Fruit fly (Drosophila melanogaster) whole organism, embryonic: ENCODE results near the gene Papss.

ENCODE experiments used
- Awh ChIP-seq: fragments of 200-800 bp; sonication (Bioruptor generic); IDR thresholded peaks from 2 replicates; pipeline ENCODE4, ENCODE4 v1.3.6; 2022; ENCODE audit warnings: missing biosample characterization, missing genetic modification characterization
- Bgb ChIP-seq: fragments of 200-800 bp; sonication (Bioruptor generic); IDR thresholded peaks from 2 replicates; pipeline ENCODE4 v1.3.6; 2022; ENCODE audit warnings: missing biosample characterization, missing genetic modification characterization; ENCODE audit not compliant: partially characterized antibody
- CG11247 ChIP-seq: fragments of 200-800 bp; sonication (Bioruptor generic); IDR thresholded peaks from 2 replicates; pipeline ENCODE4 v1.3.6; 2022; ENCODE audit warnings: missing biosample characterization, missing genetic modification characterization
- CG11398 ChIP-seq: fragments of 200-800 bp; sonication (Bioruptor generic); optimal IDR thresholded peaks from 2 replicates; lab custom pipeline; 2016; ENCODE audit warnings: missing biosample characterization, missing genetic modification characterization
- CG12236 ChIP-seq: fragments of 200-800 bp; sonication (Bioruptor generic); optimal IDR thresholded peaks from 2 replicates; lab custom pipeline; 2016; ENCODE audit warnings: missing biosample characterization, missing genetic modification characterization
- CG12659 ChIP-seq: fragments of 200-800 bp; sonication (Bioruptor generic); optimal IDR thresholded peaks from 3 replicates; lab custom pipeline; 2017; ENCODE audit warnings: mild to moderate bottlenecking, missing biosample characterization, missing genetic modification reagents, missing genetic modification characterization
- CG12769 ChIP-seq: fragments of 200-800 bp; sonication (Bioruptor generic); optimal IDR thresholded peaks from 2 replicates; lab custom pipeline; 2019; ENCODE audit warnings: missing biosample characterization, mild to moderate bottlenecking, missing genetic modification characterization, moderate library complexity
- CG15601 ChIP-seq: fragments of 200-800 bp; sonication (Bioruptor generic); optimal IDR thresholded peaks from 3 replicates; lab custom pipeline; 2019; ENCODE audit warnings: missing biosample characterization, mild to moderate bottlenecking, missing genetic modification characterization, moderate library complexity
- CG16779 ChIP-seq: fragments of 200-800 bp; sonication (Bioruptor generic); IDR thresholded peaks from 2 replicates; pipeline ENCODE4 v1.3.6; 2022; ENCODE audit warnings: missing biosample characterization, missing genetic modification characterization
- CG18764 ChIP-seq: fragments of 200-800 bp; sonication (Bioruptor generic); optimal IDR thresholded peaks from 3 replicates; lab custom pipeline; 2016; ENCODE audit warnings: missing biosample characterization, missing genetic modification characterization
- CG3838 ChIP-seq: fragments of 200-800 bp; sonication (Bioruptor generic); optimal IDR thresholded peaks from 3 replicates; lab custom pipeline; 2016; ENCODE audit warnings: missing biosample characterization, missing genetic modification characterization
- CG4282 ChIP-seq: fragments of 200-800 bp; sonication (Bioruptor generic); optimal IDR thresholded peaks from 2 replicates; lab custom pipeline; 2016; ENCODE audit warnings: missing biosample characterization, missing genetic modification characterization
- CG4424 ChIP-seq: fragments of 200-800 bp; sonication (Bioruptor generic); optimal IDR thresholded peaks from 3 replicates; lab custom pipeline; 2016; ENCODE audit warnings: missing biosample characterization, missing genetic modification characterization
- CG5245 ChIP-seq: fragments of 200-800 bp; sonication (Bioruptor generic); optimal IDR thresholded peaks from 3 replicates; lab custom pipeline; 2016; ENCODE audit warnings: missing biosample characterization, missing genetic modification characterization
- CG6272 ChIP-seq: fragments of 200-800 bp; sonication (Bioruptor generic); IDR thresholded peaks from 2 replicates; pipeline ENCODE4 v1.3.6; 2022; ENCODE audit warnings: missing biosample characterization, missing genetic modification characterization
- CG6683 ChIP-seq: fragments of 200-800 bp; sonication (Bioruptor generic); optimal IDR thresholded peaks from 2 replicates; lab custom pipeline; 2017; ENCODE audit warnings: missing biosample characterization, mild to moderate bottlenecking, missing genetic modification characterization, missing genetic modification reagents
- CG7839 ChIP-seq: fragments of 200-800 bp; sonication (Bioruptor generic); optimal IDR thresholded peaks from 3 replicates; lab custom pipeline; 2018; ENCODE audit warnings: missing biosample characterization, mild to moderate bottlenecking, missing genetic modification characterization, moderate library complexity
- CG7928 ChIP-seq: fragments of 200-800 bp; sonication (Bioruptor generic); optimal IDR thresholded peaks from 2 replicates; lab custom pipeline; 2017; ENCODE audit warnings: missing biosample characterization, mild to moderate bottlenecking, missing genetic modification characterization
- CG8388 ChIP-seq: fragments of 200-800 bp; sonication (Bioruptor generic); optimal IDR thresholded peaks from 2 replicates; lab custom pipeline; 2019; ENCODE audit warnings: missing biosample characterization, mild to moderate bottlenecking, missing genetic modification characterization, moderate library complexity
- CG8924 ChIP-seq: fragments of 200-800 bp; optimal IDR thresholded peaks from 3 replicates; lab custom pipeline; 2019; ENCODE audit warnings: missing biosample characterization, mild to moderate bottlenecking, missing genetic modification characterization, moderate library complexity
- CTCF ChIP-seq: fragments of 200-800 bp; sonication (Bioruptor generic); optimal IDR thresholded peaks from 2 replicates; lab custom pipeline; 2017; ENCODE audit warnings: missing biosample characterization, mild to moderate bottlenecking, missing genetic modification characterization, moderate library complexity
- Dbx ChIP-seq: fragments of 200-800 bp; sonication (Bioruptor generic); IDR thresholded peaks from 3 replicates; pipeline ENCODE4 v1.3.6; 2022; ENCODE audit warnings: missing biosample characterization, missing genetic modification characterization
- Dp ChIP-seq: fragments of 200-800 bp; sonication (Bioruptor generic); optimal IDR thresholded peaks from 2 replicates; lab custom pipeline; 2018; ENCODE audit warnings: missing biosample characterization, mild to moderate bottlenecking, missing genetic modification characterization, moderate library complexity
- Fer2 ChIP-seq: fragments of 200-800 bp; sonication (Bioruptor generic); optimal IDR thresholded peaks from 2 replicates; lab custom pipeline; 2018; ENCODE audit warnings: missing biosample characterization, mild to moderate bottlenecking, missing genetic modification characterization, moderate library complexity
- Hsf ChIP-seq: fragments of 200-800 bp; sonication (Bioruptor generic); optimal IDR thresholded peaks from 3 replicates; lab custom pipeline; 2016; ENCODE audit warnings: missing biosample characterization, missing genetic modification characterization
- Max ChIP-seq: fragments of 200-800 bp; sonication (Bioruptor generic); optimal IDR thresholded peaks from 2 replicates; lab custom pipeline; 2016; ENCODE audit warnings: missing biosample characterization, mild to moderate bottlenecking, missing genetic modification characterization
- Mrtf ChIP-seq: fragments of 200-800 bp; sonication (Bioruptor generic); IDR thresholded peaks from 3 replicates; pipeline ENCODE4 v1.3.6; 2022; ENCODE audit warnings: missing biosample characterization, missing genetic modification characterization
- Myb ChIP-seq: fragments of 200-800 bp; sonication (Bioruptor generic); optimal IDR thresholded peaks from 2 replicates; lab custom pipeline; 2016; ENCODE audit warnings: missing biosample characterization, missing genetic modification characterization
- Six4 ChIP-seq: fragments of 200-800 bp; sonication (Bioruptor generic); optimal IDR thresholded peaks from 2 replicates; lab custom pipeline; 2016; ENCODE audit warnings: missing biosample characterization, missing genetic modification characterization
- Sox102F ChIP-seq: fragments of 200-800 bp; sonication (Bioruptor generic); optimal IDR thresholded peaks from 2 replicates; lab custom pipeline; 2018; ENCODE audit warnings: missing biosample characterization, mild to moderate bottlenecking, missing genetic modification characterization, moderate library complexity
- Ssrp ChIP-seq: fragments of 200-800 bp; sonication (Bioruptor generic); optimal IDR thresholded peaks from 2 replicates; lab custom pipeline; 2018; ENCODE audit warnings: missing biosample characterization, mild to moderate bottlenecking, missing genetic modification characterization, moderate library complexity
- ash1 ChIP-seq: fragments of 200-800 bp; sonication (Bioruptor generic); optimal IDR thresholded peaks from 2 replicates; lab custom pipeline; 2018; ENCODE audit warnings: missing biosample characterization, mild to moderate bottlenecking, missing genetic modification characterization
- btn ChIP-seq: fragments of 200-800 bp; sonication (Bioruptor generic); optimal IDR thresholded peaks from 2 replicates; lab custom pipeline; 2016; ENCODE audit warnings: missing biosample characterization, missing genetic modification characterization
- cad ChIP-seq: fragments of >200 bp; optimal IDR thresholded peaks from 2 replicates; lab custom pipeline; 2017; ENCODE audit warnings: missing biosample characterization, missing genetic modification characterization
- crc ChIP-seq: fragments of 200-800 bp; sonication (Bioruptor generic); optimal IDR thresholded peaks from 2 replicates; lab custom pipeline; 2016; ENCODE audit warnings: missing biosample characterization, missing genetic modification characterization
- dati ChIP-seq: fragments of 200-800 bp; sonication (Bioruptor generic); IDR thresholded peaks from 2 replicates; pipeline ENCODE4 v1.3.6; 2022; ENCODE audit warnings: missing biosample characterization, missing genetic modification characterization
- ems ChIP-seq: fragments of 200-800 bp; sonication (Bioruptor generic); optimal IDR thresholded peaks from 3 replicates; lab custom pipeline; 2016; ENCODE audit warnings: missing biosample characterization, missing genetic modification characterization
- gro ChIP-seq: fragments of 200-800 bp; sonication (Bioruptor generic); optimal IDR thresholded peaks from 2 replicates; lab custom pipeline; 2016; ENCODE audit warnings: missing biosample characterization, missing genetic modification characterization
- hth ChIP-seq: fragments of >200 bp; optimal IDR thresholded peaks from 2 replicates; lab custom pipeline; 2017; ENCODE audit warnings: inconsistent platforms
- ind ChIP-seq: fragments of 200-800 bp; sonication (Bioruptor generic); optimal IDR thresholded peaks from 3 replicates; lab custom pipeline; 2016; ENCODE audit warnings: missing biosample characterization, missing genetic modification characterization
- luna ChIP-seq: fragments of 200-800 bp; sonication (Bioruptor generic); optimal IDR thresholded peaks from 2 replicates; lab custom pipeline; 2016; ENCODE audit warnings: missing biosample characterization, missing genetic modification characterization
- mam ChIP-seq: fragments of 200-800 bp; sonication (Bioruptor generic); optimal IDR thresholded peaks from 3 replicates; lab custom pipeline; 2016; ENCODE audit warnings: missing biosample characterization, missing genetic modification characterization
- nerfin-1 ChIP-seq: fragments of 200-800 bp; sonication (Bioruptor generic); optimal IDR thresholded peaks from 3 replicates; lab custom pipeline; 2019; ENCODE audit warnings: missing biosample characterization, mild to moderate bottlenecking, missing genetic modification characterization, moderate library complexity
- nmo ChIP-seq: fragments of 200-800 bp; sonication (Bioruptor generic); optimal IDR thresholded peaks from 2 replicates; lab custom pipeline; 2018; ENCODE audit warnings: missing biosample characterization, mild to moderate bottlenecking, missing genetic modification characterization, moderate library complexity
- oc ChIP-seq: fragments of 200-800 bp; sonication (Bioruptor generic); optimal IDR thresholded peaks from 2 replicates; lab custom pipeline; 2018; ENCODE audit warnings: missing biosample characterization, mild to moderate bottlenecking, missing genetic modification characterization, moderate library complexity
- ro ChIP-seq: fragments of 200-800 bp; sonication (Bioruptor generic); IDR thresholded peaks from 2 replicates; pipeline ENCODE4 v1.3.6; 2022; ENCODE audit warnings: missing biosample characterization, missing genetic modification characterization
- sens-2 ChIP-seq: fragments of 200-800 bp; sonication (Bioruptor generic); IDR thresholded peaks from 2 replicates; pipeline ENCODE4 v1.3.6; 2022; ENCODE audit warnings: missing biosample characterization, missing genetic modification characterization
- sna ChIP-seq: fragments of 200-800 bp; sonication (Bioruptor generic); IDR thresholded peaks from 2 replicates; pipeline ENCODE4 v1.3.6; 2022; ENCODE audit warnings: missing biosample characterization, missing genetic modification characterization; ENCODE audit not compliant: partially characterized antibody
- so ChIP-seq: fragments of 200-800 bp; sonication (Bioruptor generic); IDR thresholded peaks from 3 replicates; pipeline ENCODE4 v1.3.6; 2022; ENCODE audit warnings: missing biosample characterization, missing genetic modification characterization
- ssp ChIP-seq: fragments of 200-800 bp; sonication (Bioruptor generic); IDR thresholded peaks from 2 replicates; pipeline ENCODE4 v1.3.6; 2022; ENCODE audit warnings: missing biosample characterization, missing genetic modification characterization
- trem ChIP-seq: fragments of 200-800 bp; optimal IDR thresholded peaks from 3 replicates; lab custom pipeline; 2019; ENCODE audit warnings: missing biosample characterization, mild to moderate bottlenecking, missing genetic modification characterization, moderate library complexity
- trh ChIP-seq: fragments of 200-800 bp; sonication (Bioruptor generic); optimal IDR thresholded peaks from 2 replicates; lab custom pipeline; 2016; ENCODE audit warnings: missing biosample characterization, missing genetic modification characterization

Gene Papss

DNA sequence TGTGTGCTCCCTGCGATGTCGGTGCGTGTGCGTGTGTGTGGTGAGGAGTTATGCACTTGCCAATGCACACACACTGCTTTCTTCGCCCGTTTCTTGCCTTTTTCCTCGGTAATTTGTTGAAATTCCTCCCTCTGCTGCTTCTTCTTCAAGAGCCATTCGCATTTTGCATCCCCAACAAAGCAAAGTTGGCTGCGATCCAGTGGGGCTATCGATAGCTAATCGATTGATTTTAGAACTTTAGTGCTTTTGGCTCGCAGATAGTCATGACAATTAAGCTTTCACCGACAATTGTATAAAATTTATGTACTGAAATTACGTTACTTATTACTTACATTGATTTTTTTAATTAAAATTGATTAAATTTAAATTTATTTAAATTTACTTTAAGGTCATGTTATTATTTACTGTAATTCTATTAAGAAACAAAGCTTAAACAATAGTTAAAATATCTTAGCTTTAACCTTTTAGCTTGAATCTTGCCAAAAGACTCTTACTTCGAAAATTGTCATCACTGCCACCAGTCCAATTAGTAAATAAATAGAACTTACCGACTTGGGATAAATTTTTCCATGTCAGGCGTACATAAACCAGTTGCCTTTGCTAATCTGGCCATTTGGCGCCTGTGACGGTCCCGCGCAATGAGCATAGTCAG, 10.8 kb upstream of the Papss start, which contains the start of the genes trc and CG32221 (continued):
- TF ChIP-seq Bgb (GFP tag; lab: Robert Waterston, UW) (peak; percentile 84), Awh (GFP tag; lab: Robert Waterston, UW) (no peak), crc (no peak), trh (GFP tag; lab: Kevin White, UChicago) (peak; percentile 9), cad (no peak), gro (GFP tag; lab: Kevin White, UChicago) (no peak), CG11398 (GFP tag; lab: Kevin White, UChicago) (no peak), Mrtf (GFP tag; lab: Robert Waterston, UW) (no peak), Dp (peak; percentile 47), dati (no peak), CTCF (GFP tag; lab: Kevin White, UChicago) (no peak), nerfin-1 (tag; lab: Kevin White, UChicago) (peak; percentile 54), Myb (GFP tag; lab: Kevin White, UChicago) (peak; percentile 4), CG12236 (GFP tag; lab: Kevin White, UChicago) (no peak), Max (peak; percentile 1), hth (lab: Kevin White, UChicago) (no peak), mam (peak; percentile 17), Hsf (GFP tag; lab: Kevin White, UChicago) (peak; percentile 41), Sox102F (GFP tag; lab: Kevin White, UChicago) (no peak), Dbx (peak; percentile 39; the same call in 1 of the 3 replicates), CG12769 (tag; lab: Kevin White, UChicago) (no peak), so (GFP tag; lab: Robert Waterston, UW) (0 out of 3 replicates have a peak, but pooled peaks have one; percentile 9), CG12659 (peak; percentile 91), CG7839 (tag; lab: Kevin White, UChicago) (no peak), CG6683 (no peak), CG4282 (GFP tag; lab: Kevin White, UChicago) (no peak), Ssrp (tag; lab: Kevin White, UChicago) (no peak), CG8388 (GFP tag; lab: Kevin White, UChicago) (no peak), CG5245 (GFP tag; lab: Kevin White, UChicago) (peak; percentile 31), Six4 (GFP tag; lab: Kevin White, UChicago) (peak; percentile 27), Fer2 (peak; percentile 63), CG7928 (GFP tag; lab: Kevin White, UChicago) (no peak), ems (GFP tag; lab: Kevin White, UChicago) (no peak), ro (GFP tag; lab: Robert Waterston, UW) (no peak), CG15601 (no peak), sens-2 (GFP tag; lab: Robert Waterston, UW) (no peak), nmo (GFP tag; lab: Kevin White, UChicago) (peak; percentile 69), CG6272 (no peak), CG4424 (peak; percentile 44), CG11247 (GFP tag; lab: Robert Waterston, UW) (peak; percentile 61), ind (GFP tag; lab: Kevin White, UChicago) (no peak), trem (tag; lab: Kevin White, UChicago) (peak; percentile 44), CG3838 (GFP tag; lab: Kevin White, UChicago) (no peak), luna (GFP tag; lab: Kevin White, UChicago) (no peak), ash1 (GFP tag; lab: Kevin White, UChicago) (no peak), btn (GFP tag; lab: Kevin White, UChicago) (no peak), CG8924 (peak; percentile 33), CG18764 (peak; percentile 24), ssp (GFP tag; lab: Robert Waterston, UW) (peak; percentile 19; the same call in 1 of the 2 replicates), CG16779 (no peak), oc (tag; lab: Kevin White, UChicago) (no peak), sna (GFP tag; lab: Robert Waterston, UW) (peak; percentile 22; the same call in 1 of the 2 replicates)
